Worm (Caenorhabditis elegans) whole organism, L3 larva: ENCODE data around the gene C10F3.7.

ENCODE experiments used
- aly-2 ChIP-seq: fragments of 150-350 bp; optimal IDR thresholded peaks from 2 replicates; lab custom pipeline; 2014; ENCODE audit warnings: missing biosample characterization, missing genetic modification characterization
- ama-1 ChIP-seq: fragments of 150-350 bp; optimal IDR thresholded peaks from 2 replicates; lab custom pipeline; 2018
- egl-27 ChIP-seq: sonication (generic microtip); optimal IDR thresholded peaks from 4 replicates; lab custom pipeline; 2017; ENCODE audit warnings: missing biosample characterization, missing genetic modification reagents, missing genetic modification characterization
- elt-2 ChIP-seq: sonication (generic microtip); optimal IDR thresholded peaks from 2 replicates; lab custom pipeline; 2016; ENCODE audit warnings: missing genetic modification reagents, mild to moderate bottlenecking, missing genetic modification characterization, missing compliant biosample characterization
- elt-3 ChIP-seq, 3 experiments: fragments of 150-350 bp in 1 of 3; sonication (generic microtip) in 2 of 3; optimal IDR thresholded peaks; 2 replicates in 2 of 3; 4 replicates in 1 of 3; lab custom pipeline; 2014 to 2017; ENCODE audit warnings: missing biosample characterization in 3 of 3, missing genetic modification characterization in 3 of 3
- fkh-10 ChIP-seq: sonication (generic microtip); optimal IDR thresholded peaks from 2 replicates; lab custom pipeline; 2017; ENCODE audit warnings: missing biosample characterization, missing genetic modification reagents, missing genetic modification characterization
- mml-1 ChIP-seq: fragments of 150-350 bp; sonication (generic microtip); optimal IDR thresholded peaks from 3 replicates; lab custom pipeline; 2014; ENCODE audit warnings: missing biosample characterization, missing genetic modification characterization
- nfya-1 ChIP-seq: sonication (generic microtip); optimal IDR thresholded peaks from 2 replicates; lab custom pipeline; 2017; ENCODE audit warnings: missing genetic modification characterization, mild to moderate bottlenecking, missing compliant biosample characterization, antibody characterized with exemption, moderate library complexity; ENCODE audit not compliant: insufficient read depth
- nhr-76 ChIP-seq: fragments of 150-350 bp; sonication (generic microtip); optimal IDR thresholded peaks from 5 replicates; lab custom pipeline; 2014; ENCODE audit warnings: missing biosample characterization, missing genetic modification characterization
- nhr-77 ChIP-seq: fragments of 150-350 bp; optimal IDR thresholded peaks from 2 replicates; lab custom pipeline; 2014; ENCODE audit warnings: missing biosample characterization, missing genetic modification characterization
- tbx-2 ChIP-seq: sonication (generic microtip); optimal IDR thresholded peaks from 2 replicates; lab custom pipeline; 2016; ENCODE audit warnings: mild to moderate bottlenecking, missing genetic modification characterization, missing compliant biosample characterization

DNA sequence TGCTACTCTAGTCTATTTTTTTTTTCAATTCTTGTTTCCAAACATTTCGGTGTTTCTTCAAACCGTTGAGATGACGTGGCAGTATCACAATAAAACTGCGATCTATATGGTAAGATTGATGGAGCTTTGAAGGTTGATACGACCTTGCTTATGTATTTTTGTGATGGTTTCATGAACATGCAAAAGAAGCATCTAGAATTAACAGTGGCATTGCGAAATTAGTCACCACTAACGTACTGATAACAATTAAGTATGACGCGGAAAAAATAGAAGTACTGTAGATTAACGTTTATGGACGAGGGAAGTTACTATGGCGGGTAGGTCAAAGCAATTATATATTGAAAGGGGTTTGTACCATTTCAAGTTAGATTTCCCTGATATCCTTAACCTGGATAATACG is 25.7 kb upstream of the C10F3.7 start:
- TF ChIP-seq elt-3 (tag; optimal IDR thresholded peaks at IDR 0.05; lab: Kevin White, UChicago) (no peak), nhr-77 (tag; lab: Kevin White, UChicago) (no peak), ama-1 (lab: Kevin White, UChicago) (no peak), egl-27 (tag; lab: Kevin White, UChicago) (no peak), aly-2 (tag; lab: Kevin White, UChicago) (no peak), nhr-76 (tag; lab: Kevin White, UChicago) (no peak), tbx-2 (no peak), elt-2 (peak; percentile 45), nfya-1 (no peak), fkh-10 (GFP tag; lab: Kevin White, UChicago) (no peak), mml-1 (tag; lab: Kevin White, UChicago) (no peak)
